Worm (Caenorhabditis elegans) whole organism, young adult: Measurements from ENCODE around the gene dmsr-10.

Source experiments
- F33H1.4 ChIP-seq: fragments of 200-800 bp; sonication (Bioruptor generic); IDR thresholded peaks from 2 replicates; pipeline ENCODE4 v1.3.6; 2022; ENCODE audit warnings: missing genetic modification reagents, missing genetic modification characterization, missing compliant biosample characterization
- F37B4.10 ChIP-seq: fragments of 200-800 bp; sonication (Bioruptor generic); IDR thresholded peaks from 2 replicates; pipeline ENCODE4 v1.3.6; 2022; ENCODE audit warnings: missing genetic modification characterization, missing compliant biosample characterization
- F52B5.7 ChIP-seq: sonication (generic microtip); optimal IDR thresholded peaks from 2 replicates; lab custom pipeline; 2016; ENCODE audit warnings: mild to moderate bottlenecking, missing genetic modification characterization, missing compliant biosample characterization
- F57C9.4 ChIP-seq: sonication (generic microtip); optimal IDR thresholded peaks from 2 replicates; lab custom pipeline; 2017; ENCODE audit warnings: mild to moderate bottlenecking, missing genetic modification characterization, missing compliant biosample characterization
- K11D2.4 ChIP-seq: fragments of 200-800 bp; sonication (Bioruptor generic); IDR thresholded peaks from 2 replicates; pipeline ENCODE4 v1.3.6; 2022; ENCODE audit warnings: missing genetic modification reagents, missing genetic modification characterization, missing compliant biosample characterization
- T07F8.4 ChIP-seq: sonication (generic microtip); optimal IDR thresholded peaks from 2 replicates; lab custom pipeline; 2016; ENCODE audit warnings: mild to moderate bottlenecking, missing genetic modification characterization, moderate library complexity, missing compliant biosample characterization
- Y53G8AR.9 ChIP-seq: fragments of 200-800 bp; sonication (Bioruptor generic); conservative IDR thresholded peaks from 2 replicates; pipeline ENCODE4 v1.3.6; 2022; ENCODE audit warnings: missing genetic modification reagents, missing genetic modification characterization, missing compliant biosample characterization
- Y95B8A.8 ChIP-seq: fragments of 200-800 bp; sonication (Bioruptor generic); IDR thresholded peaks from 2 replicates; pipeline ENCODE4 v1.3.6; 2022; ENCODE audit warnings: missing genetic modification reagents, missing genetic modification characterization, missing compliant biosample characterization
- ama-1 ChIP-seq, 3 experiments: fragments of 150-350 bp in 1 of 3; sonication (generic microtip) in 2 of 3; optimal IDR thresholded peaks; 2 replicates each; lab custom pipeline; 2014 to 2018; ENCODE audit warnings: missing biosample characterization in 2 of 3, missing genetic modification characterization in 2 of 3, missing genetic modification reagents in 2 of 3
- aptf-2 ChIP-seq: fragments of 200-800 bp; sonication (Bioruptor generic); conservative IDR thresholded peaks from 2 replicates; pipeline ENCODE4 v1.3.6; 2022; ENCODE audit warnings: missing genetic modification reagents, missing genetic modification characterization, missing compliant biosample characterization
- bed-1 ChIP-seq: fragments of 200-800 bp; sonication (Bioruptor generic); IDR thresholded peaks from 2 replicates; pipeline ENCODE4 v1.3.6; 2022; ENCODE audit warnings: missing genetic modification reagents, missing genetic modification characterization, missing compliant biosample characterization
- bed-2 ChIP-seq: fragments of 200-800 bp; sonication (Bioruptor generic); IDR thresholded peaks from 2 replicates; pipeline ENCODE4 v1.3.6; 2022; ENCODE audit warnings: missing genetic modification reagents, missing genetic modification characterization, missing compliant biosample characterization
- ccch-3 ChIP-seq: fragments of 200-800 bp; sonication (Bioruptor generic); optimal IDR thresholded peaks from 2 replicates; lab custom pipeline; 2018; ENCODE audit warnings: mild to moderate bottlenecking, missing genetic modification characterization, missing compliant biosample characterization
- cebp-1 ChIP-seq, 2 experiments: fragments of 200-800 bp in 1 of 2; sonication (Bioruptor generic) in 1 of 2; sonication (generic microtip) in 1 of 2; IDR thresholded peaks in 1 of 2; optimal IDR thresholded peaks in 1 of 2; 2 replicates each; pipeline versions ENCODE4 v1.3.6 to Lab custom; 2017 to 2022; ENCODE audit warnings: missing compliant biosample characterization in 2 of 2, missing genetic modification characterization in 2 of 2, mild to moderate bottlenecking in 1 of 2, missing genetic modification reagents in 1 of 2, moderate library complexity in 1 of 2
- ceh-79 ChIP-seq: sonication (generic microtip); optimal IDR thresholded peaks from 2 replicates; lab custom pipeline; 2017; ENCODE audit warnings: mild to moderate bottlenecking, missing genetic modification characterization, missing compliant biosample characterization
- ceh-91 ChIP-seq: fragments of 200-800 bp; sonication (Bioruptor generic); IDR thresholded peaks from 2 replicates; pipeline ENCODE4 v1.3.6; 2022; ENCODE audit warnings: missing genetic modification reagents, missing genetic modification characterization, missing compliant biosample characterization
- dpff-1 ChIP-seq: sonication (generic microtip); optimal IDR thresholded peaks from 2 replicates; lab custom pipeline; 2017; ENCODE audit warnings: mild to moderate bottlenecking, missing genetic modification characterization, missing compliant biosample characterization
- dpl-1 ChIP-seq: fragments of 150-350 bp; optimal IDR thresholded peaks from 2 replicates; lab custom pipeline; 2014; ENCODE audit warnings: missing biosample characterization, missing genetic modification reagents, missing genetic modification characterization
- efl-1 ChIP-seq: fragments of 150-350 bp; optimal IDR thresholded peaks from 2 replicates; lab custom pipeline; 2014; ENCODE audit warnings: missing biosample characterization, missing genetic modification reagents, missing genetic modification characterization
- ekl-4 ChIP-seq: fragments of 200-800 bp; sonication (Bioruptor generic); IDR thresholded peaks from 2 replicates; pipeline ENCODE4 v1.3.6; 2022; ENCODE audit warnings: missing genetic modification reagents, missing genetic modification characterization, missing compliant biosample characterization
- hmg-1.2 ChIP-seq: fragments of 200-800 bp; sonication (Bioruptor generic); IDR thresholded peaks from 2 replicates; pipeline ENCODE4 v1.3.6; 2022; ENCODE audit warnings: missing genetic modification reagents, missing genetic modification characterization, missing compliant biosample characterization
- hmg-20 ChIP-seq: fragments of 200-800 bp; sonication (Bioruptor generic); IDR thresholded peaks from 2 replicates; pipeline ENCODE4 v1.3.6; 2022; ENCODE audit warnings: missing genetic modification reagents, missing genetic modification characterization, missing compliant biosample characterization
- let-526 ChIP-seq: fragments of 200-800 bp; sonication (Bioruptor generic); IDR thresholded peaks from 2 replicates; pipeline ENCODE4 v1.3.6; 2022; ENCODE audit warnings: missing genetic modification reagents, missing genetic modification characterization, missing compliant biosample characterization
- let-607 ChIP-seq, 2 experiments: fragments of 200-800 bp in 1 of 2; sonication (Bioruptor generic) in 1 of 2; sonication (generic microtip) in 1 of 2; optimal IDR thresholded peaks; 2 replicates each; lab custom pipeline; 2016 to 2018; ENCODE audit warnings: mild to moderate bottlenecking in 2 of 2, missing compliant biosample characterization in 2 of 2, missing genetic modification characterization in 2 of 2, moderate library complexity in 2 of 2, missing genotype in 1 of 2
- lin-26 ChIP-seq: fragments of 200-800 bp; sonication (Bioruptor generic); IDR thresholded peaks from 2 replicates; pipeline ENCODE4 v1.3.6; 2022; ENCODE audit warnings: missing genetic modification reagents, missing genetic modification characterization, missing compliant biosample characterization
- lin-40 ChIP-seq: sonication (generic microtip); optimal IDR thresholded peaks from 2 replicates; lab custom pipeline; 2016; ENCODE audit warnings: missing genetic modification characterization, mild to moderate bottlenecking, missing compliant biosample characterization, missing genotype, missing genetic modification reagents
- lsl-1 ChIP-seq: fragments of 200-800 bp; sonication (Bioruptor generic); optimal IDR thresholded peaks from 2 replicates; lab custom pipeline; 2018; ENCODE audit warnings: mild to moderate bottlenecking, missing genetic modification characterization, moderate library complexity, missing compliant biosample characterization
- lsy-27 ChIP-seq: sonication (generic microtip); optimal IDR thresholded peaks from 2 replicates; lab custom pipeline; 2017; ENCODE audit warnings: missing genetic modification characterization, mild to moderate bottlenecking, missing compliant biosample characterization, antibody characterized with exemption, missing genotype, borderline replicate concordance; ENCODE audit not compliant: insufficient read depth
- madf-10 ChIP-seq: sonication (generic microtip); optimal IDR thresholded peaks from 2 replicates; lab custom pipeline; 2016; ENCODE audit warnings: mild to moderate bottlenecking, missing genetic modification characterization, missing compliant biosample characterization
- madf-8 ChIP-seq: fragments of 200-800 bp; sonication (Bioruptor generic); conservative IDR thresholded peaks from 2 replicates; pipeline ENCODE4 v1.3.6; 2022; ENCODE audit warnings: missing genetic modification reagents, missing genetic modification characterization, missing compliant biosample characterization
- mcd-1 ChIP-seq: fragments of 200-800 bp; sonication (Bioruptor generic); IDR thresholded peaks from 2 replicates; pipeline ENCODE4 v1.3.6; 2022; ENCODE audit warnings: missing genetic modification reagents, missing genetic modification characterization, missing compliant biosample characterization
- nhr-120 ChIP-seq: fragments of 200-800 bp; sonication (Bioruptor generic); IDR thresholded peaks from 2 replicates; pipeline ENCODE4 v1.3.6; 2022; ENCODE audit warnings: missing genetic modification characterization, missing compliant biosample characterization
- repo-1 ChIP-seq: sonication (generic microtip); optimal IDR thresholded peaks from 2 replicates; lab custom pipeline; 2017; ENCODE audit warnings: mild to moderate bottlenecking, missing genetic modification characterization, missing compliant biosample characterization
- sdz-38 ChIP-seq: sonication (generic microtip); optimal IDR thresholded peaks from 2 replicates; lab custom pipeline; 2016; ENCODE audit warnings: missing genotype, missing genetic modification characterization, missing compliant biosample characterization
- snpc-1.3 ChIP-seq: sonication (generic microtip); optimal IDR thresholded peaks from 2 replicates; lab custom pipeline; 2017; ENCODE audit warnings: missing genetic modification characterization, mild to moderate bottlenecking, missing compliant biosample characterization, antibody characterized with exemption, moderate library complexity, missing genotype, missing genetic modification reagents; ENCODE audit not compliant: insufficient read depth
- snpc-3.4 ChIP-seq: sonication (generic microtip); optimal IDR thresholded peaks from 2 replicates; lab custom pipeline; 2017; ENCODE audit warnings: missing genetic modification characterization, mild to moderate bottlenecking, missing compliant biosample characterization, antibody characterized with exemption, moderate library complexity, missing genotype, missing genetic modification reagents
- snpc-4 ChIP-seq, 5 experiments: fragments of 150-350 bp in 1 of 5; sonication (generic microtip) in 4 of 5; optimal IDR thresholded peaks; 2 replicates each; lab custom pipeline; 2014 to 2018; ENCODE audit warnings: missing genetic modification characterization in 5 of 5, missing biosample characterization in 3 of 5, antibody characterized with exemption in 2 of 5, mild to moderate bottlenecking in 2 of 5, missing compliant biosample characterization in 2 of 5, missing genotype in 2 of 5, moderate library complexity in 2 of 5, missing genetic modification reagents in 1 of 5
- somi-1 ChIP-seq: fragments of 200-800 bp; sonication (Bioruptor generic); optimal IDR thresholded peaks from 2 replicates; lab custom pipeline; 2018; ENCODE audit warnings: mild to moderate bottlenecking, missing genetic modification characterization, missing compliant biosample characterization
- tbx-9 ChIP-seq: sonication (generic microtip); optimal IDR thresholded peaks from 2 replicates; lab custom pipeline; 2016; ENCODE audit warnings: borderline replicate concordance, missing genetic modification characterization, inconsistent platforms, missing compliant biosample characterization
- unc-62 ChIP-seq: fragments of 150-350 bp; optimal IDR thresholded peaks from 2 replicates; lab custom pipeline; 2014; ENCODE audit warnings: missing biosample characterization, missing genetic modification reagents, missing genetic modification characterization
- zfh-2 ChIP-seq: fragments of 200-800 bp; sonication (Bioruptor generic); conservative IDR thresholded peaks from 2 replicates; pipeline ENCODE4 v1.3.6; 2022; ENCODE audit warnings: missing genetic modification reagents, missing genetic modification characterization, missing compliant biosample characterization
- zim-3 ChIP-seq: sonication (generic microtip); optimal IDR thresholded peaks from 2 replicates; lab custom pipeline; 2017; ENCODE audit warnings: mild to moderate bottlenecking, missing genetic modification characterization, moderate library complexity, missing compliant biosample characterization

Gene dmsr-10

DNA sequence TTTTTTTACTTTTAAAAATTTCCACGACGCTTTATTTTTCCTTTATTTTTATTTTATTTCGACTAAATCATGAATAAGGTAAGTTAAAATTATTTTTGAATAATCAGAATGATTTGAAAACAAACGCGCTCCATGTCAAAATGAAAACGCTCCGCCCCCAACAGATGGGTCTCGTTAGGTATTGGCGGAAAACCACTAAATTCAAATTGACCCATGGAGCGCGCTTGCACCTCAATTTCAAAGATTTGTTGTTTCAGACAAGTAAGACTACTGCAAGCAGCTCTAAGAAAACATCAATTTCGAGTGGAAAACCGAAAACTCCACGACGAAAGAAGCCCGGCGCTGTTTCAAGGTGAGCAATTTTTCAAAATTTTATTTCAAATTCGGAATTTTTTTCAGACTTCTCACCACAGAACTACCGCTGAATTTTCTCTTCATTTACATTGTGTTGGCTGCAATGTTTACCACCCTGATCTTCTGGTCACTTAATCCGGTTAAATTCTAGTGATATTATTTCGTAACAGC is 13.8 kb downstream of the dmsr-10 start, which contains the start of gene ZC404.2:
Gene ZC404.2, plus strand, starts transcription at position 47 of the 525 bp plus-strand sequence.
- TF ChIP-seq cebp-1 (GFP tag; IDR thresholded peaks at IDR 0.05; lab: Robert Waterston, UW) (no peak), cebp-1 (tag; optimal IDR thresholded peaks at IDR 0.05; lab: Kevin White, UChicago) (peak; percentile 10), Y53G8AR.9 (0 out of 2 replicates have a peak, but pooled peaks have one; percentile 51), F52B5.7 (tag; lab: Kevin White, UChicago) (peak; percentile 36), ccch-3 (GFP tag; lab: Kevin White, UChicago) (no peak), dpl-1 (no peak), F37B4.10 (GFP tag; lab: Robert Waterston, UW) (no peak), ceh-91 (peak; percentile 34; the same call in 1 of the 2 replicates), ekl-4 (GFP tag; lab: Robert Waterston, UW) (0 out of 2 replicates have a peak, but pooled peaks have one; percentile 14), ceh-79 (tag; lab: Kevin White, UChicago) (no peak), sdz-38 (no peak), bed-1 (GFP tag; lab: Robert Waterston, UW) (no peak), madf-10 (tag; lab: Kevin White, UChicago) (no peak), mcd-1 (peak; percentile 30; the same call in 1 of the 2 replicates), K11D2.4 (GFP tag; lab: Robert Waterston, UW) (no peak), hmg-1.2 (GFP tag; lab: Robert Waterston, UW) (0 out of 2 replicates have a peak, but pooled peaks have one; percentile 13), snpc-1.3 (no peak)

DNA sequence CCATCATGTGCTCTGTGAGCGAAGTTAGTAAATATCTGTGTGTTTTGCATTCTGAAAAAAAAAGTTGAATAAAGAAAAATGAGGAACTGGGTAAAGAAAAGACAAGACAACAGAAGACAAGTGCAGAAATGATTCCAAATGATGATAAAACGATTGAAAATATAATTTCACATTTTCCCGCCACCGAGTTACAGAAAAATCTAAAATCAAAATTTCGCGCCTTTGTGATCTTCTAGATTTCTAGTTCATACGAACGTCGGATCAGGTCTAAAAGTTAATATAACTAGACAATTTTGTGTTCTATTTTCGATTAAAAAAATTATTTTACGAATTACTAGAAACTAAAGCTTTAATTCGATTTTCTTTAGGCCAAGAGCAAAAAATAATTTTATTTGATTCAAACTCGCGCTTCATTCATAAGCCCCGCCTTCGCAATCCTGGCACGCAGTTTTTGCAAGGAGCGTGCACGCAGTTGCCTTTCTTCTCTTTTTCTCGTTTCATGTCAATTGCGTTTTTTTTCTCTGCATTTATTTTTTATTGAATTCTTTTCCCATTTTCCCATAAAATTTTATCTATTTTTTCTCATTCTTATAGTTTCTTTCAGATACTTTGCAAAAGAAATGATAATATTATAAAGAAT is 16.8 kb downstream of the dmsr-10 start, which contains the start of the genes spn-4 and spe-39:
Gene spn-4, minus strand, starts transcription at position 51 of the 640 bp plus-strand sequence.
Gene spe-39, plus strand, starts transcription at position 599 of the 640 bp plus-strand sequence.
- TF ChIP-seq repo-1 (tag; lab: Kevin White, UChicago) (no peak), tbx-9 (tag; lab: Kevin White, UChicago) (no peak), lsy-27 (no peak), zfh-2 (no peak), dpl-1 (peak; percentile 81), snpc-3.4 (tag; lab: Kevin White, UChicago) (peak; percentile 89), bed-2 (GFP tag; lab: Robert Waterston, UW) (no peak), dpff-1 (no peak), unc-62 (GFP tag; lab: Kevin White, UChicago) (no peak), somi-1 (GFP tag; lab: Kevin White, UChicago) (no peak), aptf-2 (no peak), hmg-20 (GFP tag; lab: Robert Waterston, UW) (0 out of 2 replicates have a peak, but pooled peaks have one; percentile 18), ama-1 (optimal IDR thresholded peaks at IDR 0.05; lab: Kevin White, UChicago) (no peak), ama-1 (GFP tag; optimal IDR thresholded peaks at IDR 0.05; lab: Kevin White, UChicago) (no peak), ccch-3 (GFP tag; lab: Kevin White, UChicago) (no peak), lsl-1 (GFP tag; lab: Kevin White, UChicago) (peak; percentile 77), Y53G8AR.9 (0 out of 2 replicates have a peak, but pooled peaks have one; percentile 57), Y95B8A.8 (GFP tag; lab: Robert Waterston, UW) (0 out of 2 replicates have a peak, but pooled peaks have one; percentile 14), F57C9.4 (tag; lab: Kevin White, UChicago) (no peak), cebp-1 (GFP tag; IDR thresholded peaks at IDR 0.05; lab: Robert Waterston, UW) (no peak), cebp-1 (tag; optimal IDR thresholded peaks at IDR 0.05; lab: Kevin White, UChicago) (peak; percentile 60), let-607 (tag; optimal IDR thresholded peaks at IDR 0.05; lab: Kevin White, UChicago) (peak in 1 of 2 experiments; percentile 14), lin-40 (tag; lab: Kevin White, UChicago) (no peak), lin-26 (GFP tag; lab: Robert Waterston, UW) (no peak), madf-8 (peak; percentile 96), F33H1.4 (GFP tag; lab: Robert Waterston, UW) (peak; percentile 72), T07F8.4 (tag; lab: Kevin White, UChicago) (no peak), efl-1 (peak; percentile 97), snpc-4 (GFP tag; optimal IDR thresholded peaks at IDR 0.05; lab: Kevin White, UChicago) (no peak), snpc-4 (tag; optimal IDR thresholded peaks at IDR 0.05; lab: Kevin White, UChicago) (peak in 2 of 4 experiments; percentile 50 to 55), ceh-91 (peak; percentile 90), nhr-120 (GFP tag; lab: Robert Waterston, UW) (no peak), zim-3 (no peak), let-526 (no peak)
